Fruit fly (Drosophila melanogaster): ENCODE measurements around the gene Dtd.
A peak's percentile ranks its signal among the peaks of the same experiment; 100 is the strongest.

Dtd gene

dm6 chr3R:11454210-11454904 lies 24.5 kb downstream of the Dtd start (continued):
- TF ChIP-seq acj6 (GFP tag; optimal IDR thresholded peaks at IDR 0.05) (peak; percentile 45), cyc (GFP tag; optimal IDR thresholded peaks at IDR 0.05) (peak; percentile 68), CG31627 (GFP tag; optimal IDR thresholded peaks at IDR 0.05) (peak; percentile 72), Sox15 (GFP tag; optimal IDR thresholded peaks at IDR 0.05) (peak; percentile 56), esn (GFP tag; optimal IDR thresholded peaks at IDR 0.05) (peak; percentile 76), CG8319 (GFP tag; optimal IDR thresholded peaks at IDR 0.05) (peak; percentile 0), Lpt (GFP tag; optimal IDR thresholded peaks at IDR 0.05) (no peak), CG3919 (GFP tag; optimal IDR thresholded peaks at IDR 0.05) (peak; percentile 45), Met (GFP tag; optimal IDR thresholded peaks at IDR 0.05) (peak; percentile 69), ss (GFP tag; optimal IDR thresholded peaks at IDR 0.05) (no peak), Sox102F (GFP tag; optimal IDR thresholded peaks at IDR 0.05) (peak; percentile 69), CG8119 (GFP tag; IDR thresholded peaks at IDR 0.05) (0 out of 3 replicates have a peak, but pooled peaks have one; percentile 26), spab (GFP tag; optimal IDR thresholded peaks at IDR 0.05) (no peak), CG6808 (GFP tag; optimal IDR thresholded peaks at IDR 0.05) (no peak), fd85E (GFP tag; optimal IDR thresholded peaks at IDR 0.05) (no peak), salr (GFP tag; optimal IDR thresholded peaks at IDR 0.05) (no peak), dsx (GFP tag; optimal IDR thresholded peaks at IDR 0.05; ENCODE audit: poor library complexity, severe bottlenecking) (no peak), CG6854 (GFP tag; optimal IDR thresholded peaks at IDR 0.05) (no peak), fd59A (GFP tag; optimal IDR thresholded peaks at IDR 0.05) (no peak), Eip75B (GFP tag; optimal IDR thresholded peaks at IDR 0.05) (peak; percentile 36), OdsH (GFP tag; optimal IDR thresholded peaks at IDR 0.05) (peak; percentile 52)

- TF ChIP-seq CG8632 (GFP tag; optimal IDR thresholded peaks at IDR 0.05), result peak; percentile 33
- TF ChIP-seq CG16779 (tag; optimal IDR thresholded peaks at IDR 0.05), result peak; percentile 15
- TF ChIP-seq cyc (GFP tag; optimal IDR thresholded peaks at IDR 0.05), result no peak
- no peak for TF ChIP-seq Sox102F (GFP tag; optimal IDR thresholded peaks at IDR 0.05)
- TF ChIP-seq CG15336 (GFP tag; IDR thresholded peaks at IDR 0.05), result no peak
- TF ChIP-seq CG11294 (GFP tag; IDR thresholded peaks at IDR 0.05), result no peak
- peak; percentile 74 for TF ChIP-seq Eip78C (GFP tag)
- no peak for TF ChIP-seq salr (GFP tag; optimal IDR thresholded peaks at IDR 0.05)
- TF ChIP-seq Hr38 (GFP tag; optimal IDR thresholded peaks at IDR 0.05), result no peak
- TF ChIP-seq CG6792 (GFP tag; optimal IDR thresholded peaks at IDR 0.05), result peak; percentile 21
- no peak for TF ChIP-seq OdsH (GFP tag; optimal IDR thresholded peaks at IDR 0.05)
- no peak for TF ChIP-seq lz (GFP tag; optimal IDR thresholded peaks at IDR 0.05)
- TF ChIP-seq fd59A (GFP tag; optimal IDR thresholded peaks at IDR 0.05), result no peak
- TF ChIP-seq CG9139 (GFP tag; optimal IDR thresholded peaks at IDR 0.05), result peak; percentile 29
- no peak for TF ChIP-seq CG4318 (GFP tag; optimal IDR thresholded peaks at IDR 0.05)
- TF ChIP-seq CG6854 (GFP tag; optimal IDR thresholded peaks at IDR 0.05), result peak; percentile 46
- no peak for TF ChIP-seq Eip93F (GFP tag; optimal IDR thresholded peaks at IDR 0.05)
- no peak for TF ChIP-seq CG11902 (GFP tag; optimal IDR thresholded peaks at IDR 0.05)
- peak; percentile 74 for TF ChIP-seq svp (GFP tag)
- TF ChIP-seq CG11762 (GFP tag; optimal IDR thresholded peaks at IDR 0.05; ENCODE audit: insufficient read depth), result no peak
- peak; percentile 5 to 46 for TF ChIP-seq ss (GFP tag; optimal IDR thresholded peaks at IDR 0.05)
- TF ChIP-seq CG10669 (GFP tag; optimal IDR thresholded peaks at IDR 0.05), result peak; percentile 27
- TF ChIP-seq Gug (GFP tag; IDR thresholded peaks at IDR 0.05), result no peak
- peak; percentile 12 for TF ChIP-seq pdm3 (GFP tag; optimal IDR thresholded peaks at IDR 0.05)
- peak; percentile 43 for TF ChIP-seq esn (GFP tag; optimal IDR thresholded peaks at IDR 0.05)
- TF ChIP-seq CG32006 (GFP tag; optimal IDR thresholded peaks at IDR 0.05), result peak; percentile 17
- TF ChIP-seq eg (GFP tag; IDR thresholded peaks at IDR 0.05), result no peak
- peak; percentile 23 for TF ChIP-seq CG8319 (GFP tag; optimal IDR thresholded peaks at IDR 0.05)
- TF ChIP-seq Ets21C (GFP tag; optimal IDR thresholded peaks at IDR 0.05), result no peak
- TF ChIP-seq dsx (GFP tag; optimal IDR thresholded peaks at IDR 0.05; ENCODE audit: poor library complexity, severe bottlenecking), result peak; percentile 33
- no peak for TF ChIP-seq dac (GFP tag; optimal IDR thresholded peaks at IDR 0.05)
- peak; percentile 38 for TF ChIP-seq CG3032 (tag; optimal IDR thresholded peaks at IDR 0.05)
- peak; percentile 63 for TF ChIP-seq vri (GFP tag; optimal IDR thresholded peaks at IDR 0.05)
- peak; percentile 11 for TF ChIP-seq net (GFP tag; optimal IDR thresholded peaks at IDR 0.05)
- no peak for TF ChIP-seq fkh (GFP tag; optimal IDR thresholded peaks at IDR 0.05)
- TF ChIP-seq CG34406 (GFP tag; optimal IDR thresholded peaks at IDR 0.05), result peak; percentile 30
- TF ChIP-seq achi (GFP tag; optimal IDR thresholded peaks at IDR 0.05), result no peak
- no peak for TF ChIP-seq fd85E (GFP tag; optimal IDR thresholded peaks at IDR 0.05)
- TF ChIP-seq Sox15 (GFP tag; optimal IDR thresholded peaks at IDR 0.05), result no peak
Observed at dm6 chr3R:11456539-11456938, 26.7 kb downstream of the Dtd start.
